Worm (Caenorhabditis elegans) whole organism, late embryonic: ENCODE measurements around the gene C51E3.10.

ENCODE experiments used
- hlh-15 ChIP-seq: sonication (generic microtip); optimal IDR thresholded peaks from 2 replicates; lab custom pipeline; 2016; ENCODE audit warnings: missing genetic modification characterization, missing compliant biosample characterization
- pha-4 ChIP-seq: fragments of 150-350 bp; optimal IDR thresholded peaks from 2 replicates; lab custom pipeline; 2018; ENCODE audit warnings: missing biosample characterization, missing genetic modification reagents, missing genetic modification characterization

DNA sequence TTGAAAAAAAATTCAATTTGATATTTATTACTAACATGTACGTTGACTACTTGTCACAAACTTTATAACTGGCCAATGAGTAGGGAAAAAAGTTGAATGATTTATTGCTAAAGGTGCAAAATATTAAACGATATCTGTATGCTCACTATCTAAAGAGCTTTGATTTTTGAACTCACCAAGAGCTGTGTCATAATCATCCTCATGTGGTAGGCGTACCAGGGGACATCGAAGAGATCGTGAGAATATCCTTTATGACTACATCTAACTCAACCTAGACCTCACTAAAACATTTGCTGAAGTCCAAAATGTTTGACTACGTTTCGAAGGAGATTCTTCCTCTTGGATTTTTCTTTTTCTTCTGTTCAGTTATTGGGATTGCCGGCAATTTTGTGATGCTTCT is 8.7 kb downstream of the C51E3.10 start, which contains the start of gene srsx-28:
- TF ChIP-seq pha-4 (tag; lab: Kevin White, UChicago) (no peak), hlh-15 (no peak)
